Fruit fly (Drosophila melanogaster) whole organism, embryonic: Measurements from ENCODE around the gene CG43850.
A peak's percentile ranks its signal among the peaks of the same experiment; 100 is the strongest.

Experiments used
- B-H2 ChIP-seq: fragments of 200-800 bp; sonication (Bioruptor generic); optimal IDR thresholded peaks from 2 replicates; lab custom pipeline; 2018; ENCODE audit warnings: missing biosample characterization, mild to moderate bottlenecking, missing genetic modification characterization
- CG10366 ChIP-seq: fragments of 200-800 bp; sonication (Bioruptor generic); IDR thresholded peaks from 2 replicates; pipeline ENCODE4 v1.3.6; 2022; ENCODE audit warnings: missing biosample characterization, missing genetic modification characterization
- CG11695 ChIP-seq: fragments of 200-800 bp; sonication (Bioruptor generic); IDR thresholded peaks from 3 replicates; pipeline ENCODE4 v1.3.6; 2022; ENCODE audit warnings: missing biosample characterization, missing genetic modification characterization
- CG12391 ChIP-seq: fragments of 200-800 bp; sonication (Bioruptor generic); optimal IDR thresholded peaks from 3 replicates; lab custom pipeline; 2018; ENCODE audit warnings: missing biosample characterization, mild to moderate bottlenecking, missing genetic modification characterization, moderate library complexity
- CG13123 ChIP-seq: fragments of 200-800 bp; sonication (Bioruptor generic); optimal IDR thresholded peaks from 2 replicates; lab custom pipeline; 2016; ENCODE audit warnings: missing biosample characterization, missing genetic modification characterization
- CG1603 ChIP-seq: fragments of 200-800 bp; sonication (Bioruptor generic); optimal IDR thresholded peaks from 2 replicates; lab custom pipeline; 2019; ENCODE audit warnings: missing biosample characterization, mild to moderate bottlenecking, missing genetic modification characterization, moderate library complexity
- CG16863 ChIP-seq: fragments of 200-800 bp; sonication (Bioruptor generic); optimal IDR thresholded peaks from 3 replicates; lab custom pipeline; 2016; ENCODE audit warnings: missing biosample characterization, missing genetic modification characterization
- CG17568 ChIP-seq: fragments of 200-800 bp; sonication (Bioruptor generic); optimal IDR thresholded peaks from 2 replicates; lab custom pipeline; 2018; ENCODE audit warnings: missing biosample characterization, mild to moderate bottlenecking, missing genetic modification characterization, moderate library complexity
- CG17612 ChIP-seq: fragments of 200-800 bp; sonication (Bioruptor generic); IDR thresholded peaks from 2 replicates; pipeline ENCODE4 v1.3.6; 2022; ENCODE audit warnings: missing biosample characterization, missing genetic modification characterization
- CG17829 ChIP-seq: fragments of 200-800 bp; optimal IDR thresholded peaks from 2 replicates; lab custom pipeline; 2019; ENCODE audit warnings: missing biosample characterization, mild to moderate bottlenecking, missing genetic modification characterization, moderate library complexity
- CG2199 ChIP-seq: fragments of 200-800 bp; sonication (Bioruptor generic); IDR thresholded peaks from 3 replicates; pipeline ENCODE4 v1.3.6; 2022; ENCODE audit warnings: missing biosample characterization, missing genetic modification characterization
- CG31388 ChIP-seq: fragments of 200-800 bp; sonication (Bioruptor generic); optimal IDR thresholded peaks from 2 replicates; lab custom pipeline; 2016; ENCODE audit warnings: missing biosample characterization, missing genetic modification characterization
- CG3407 ChIP-seq: fragments of 200-800 bp; sonication (Bioruptor generic); optimal IDR thresholded peaks from 2 replicates; lab custom pipeline; 2018; ENCODE audit warnings: missing biosample characterization, mild to moderate bottlenecking, missing genetic modification characterization
- CG34376 ChIP-seq: fragments of 200-800 bp; sonication (Bioruptor generic); optimal IDR thresholded peaks from 2 replicates; lab custom pipeline; 2018; ENCODE audit warnings: missing biosample characterization, mild to moderate bottlenecking, missing genetic modification characterization
- CG4707 ChIP-seq: fragments of 200-800 bp; sonication (Bioruptor generic); optimal IDR thresholded peaks from 2 replicates; lab custom pipeline; 2018; ENCODE audit warnings: missing biosample characterization, mild to moderate bottlenecking, missing genetic modification characterization, moderate library complexity
- CG6175 ChIP-seq: fragments of 200-800 bp; sonication (Bioruptor generic); IDR thresholded peaks from 3 replicates; pipeline ENCODE4 v1.3.6; 2022; ENCODE audit warnings: missing biosample characterization, missing genetic modification characterization
- CG7372 ChIP-seq: fragments of 200-800 bp; sonication (Bioruptor generic); IDR thresholded peaks from 2 replicates; pipeline ENCODE4 v1.3.6; 2022; ENCODE audit warnings: missing biosample characterization, missing genetic modification characterization
- CG9215 ChIP-seq: fragments of 200-800 bp; sonication (Bioruptor generic); IDR thresholded peaks from 2 replicates; pipeline ENCODE4 v1.3.6; 2022; ENCODE audit warnings: missing biosample characterization, missing genetic modification characterization
- D19A ChIP-seq: fragments of 200-800 bp; optimal IDR thresholded peaks from 3 replicates; lab custom pipeline; 2019; ENCODE audit warnings: missing biosample characterization, mild to moderate bottlenecking, missing genetic modification characterization, moderate library complexity
- Dll ChIP-seq: fragments of 200-800 bp; sonication (Bioruptor generic); IDR thresholded peaks from 4 replicates; pipeline ENCODE4 v1.3.6; 2022; ENCODE audit warnings: missing biosample characterization, missing genetic modification characterization; ENCODE audit not compliant: partially characterized antibody
- Hand ChIP-seq: fragments of 200-800 bp; sonication (Bioruptor generic); optimal IDR thresholded peaks from 2 replicates; lab custom pipeline; 2017; ENCODE audit warnings: mild to moderate bottlenecking, missing biosample characterization, missing genetic modification reagents, missing genetic modification characterization
- Hr39 ChIP-seq: fragments of >200 bp; optimal IDR thresholded peaks from 2 replicates; lab custom pipeline; 2017
- Hr51 ChIP-seq, 2 experiments: fragments of 200-800 bp; sonication (Bioruptor generic); optimal IDR thresholded peaks; 2 replicates in 1 of 2; 3 replicates in 1 of 2; lab custom pipeline; 2016 to 2018; ENCODE audit warnings: missing biosample characterization in 2 of 2, missing genetic modification characterization in 2 of 2, mild to moderate bottlenecking in 1 of 2, moderate library complexity in 1 of 2
- Hr78 ChIP-seq, 2 experiments: fragments of 200-800 bp in 1 of 2; fragments of >200 bp in 1 of 2; sonication (Bioruptor generic) in 1 of 2; optimal IDR thresholded peaks; 2 replicates each; lab custom pipeline; 2017 to 2019; ENCODE audit warnings: missing biosample characterization in 2 of 2, missing genetic modification characterization in 2 of 2, mild to moderate bottlenecking in 1 of 2, moderate library complexity in 1 of 2
- Meics ChIP-seq: fragments of 200-800 bp; sonication (Bioruptor generic); optimal IDR thresholded peaks from 2 replicates; lab custom pipeline; 2017; ENCODE audit warnings: missing biosample characterization, mild to moderate bottlenecking, missing genetic modification characterization
- NC2α ChIP-seq: fragments of 200-800 bp; sonication (Bioruptor generic); optimal IDR thresholded peaks from 2 replicates; lab custom pipeline; 2016; ENCODE audit warnings: missing biosample characterization, missing genetic modification characterization
- NC2β ChIP-seq: fragments of 200-800 bp; sonication (Bioruptor generic); optimal IDR thresholded peaks from 2 replicates; lab custom pipeline; 2016; ENCODE audit warnings: missing biosample characterization, missing genetic modification characterization
- Optix ChIP-seq: fragments of 200-800 bp; sonication (Bioruptor generic); IDR thresholded peaks from 3 replicates; pipeline ENCODE4 v1.3.6; 2022; ENCODE audit warnings: missing biosample characterization, missing genetic modification characterization
- Ssrp ChIP-seq: fragments of 200-800 bp; sonication (Bioruptor generic); optimal IDR thresholded peaks from 2 replicates; lab custom pipeline; 2018; ENCODE audit warnings: missing biosample characterization, mild to moderate bottlenecking, missing genetic modification characterization, moderate library complexity
- ara ChIP-seq: fragments of 200-800 bp; sonication (Bioruptor generic); IDR thresholded peaks from 2 replicates; pipeline ENCODE4 v1.3.6; 2022; ENCODE audit warnings: missing biosample characterization, missing genetic modification characterization
- ato ChIP-seq: fragments of 200-800 bp; sonication (Bioruptor generic); IDR thresholded peaks from 2 replicates; pipeline ENCODE4 v1.3.6; 2022; ENCODE audit warnings: missing biosample characterization, missing genetic modification characterization; ENCODE audit not compliant: partially characterized antibody
- cato ChIP-seq: fragments of 200-800 bp; sonication (Bioruptor generic); optimal IDR thresholded peaks from 2 replicates; lab custom pipeline; 2016; ENCODE audit warnings: missing biosample characterization, missing genetic modification characterization, borderline replicate concordance
- dm ChIP-seq: fragments of 200-800 bp; sonication (Bioruptor generic); optimal IDR thresholded peaks from 3 replicates; lab custom pipeline; 2016; ENCODE audit warnings: missing biosample characterization, missing genetic modification characterization
- ems ChIP-seq: fragments of 200-800 bp; sonication (Bioruptor generic); optimal IDR thresholded peaks from 3 replicates; lab custom pipeline; 2016; ENCODE audit warnings: missing biosample characterization, missing genetic modification characterization
- fd64A ChIP-seq: fragments of 200-800 bp; sonication (Bioruptor generic); optimal IDR thresholded peaks from 3 replicates; lab custom pipeline; 2018; ENCODE audit warnings: missing biosample characterization, mild to moderate bottlenecking, missing genetic modification characterization
- fd96Cb ChIP-seq: fragments of 200-800 bp; sonication (Bioruptor generic); optimal IDR thresholded peaks from 2 replicates; lab custom pipeline; 2018; ENCODE audit warnings: missing biosample characterization, mild to moderate bottlenecking, missing genetic modification characterization, moderate library complexity
- fru ChIP-seq: fragments of >200 bp; optimal IDR thresholded peaks from 2 replicates; lab custom pipeline; 2017
- jigr1 ChIP-seq: fragments of 200-800 bp; sonication (Bioruptor generic); IDR thresholded peaks from 3 replicates; pipeline ENCODE4 v1.3.6; 2022; ENCODE audit warnings: missing biosample characterization, missing genetic modification characterization
- maf-S ChIP-seq: fragments of 200-800 bp; sonication (Bioruptor generic); optimal IDR thresholded peaks from 2 replicates; lab custom pipeline; 2016; ENCODE audit warnings: missing biosample characterization, missing genetic modification characterization
- nerfin-2 ChIP-seq: fragments of 200-800 bp; sonication (Bioruptor generic); IDR thresholded peaks from 2 replicates; pipeline ENCODE4 v1.3.6; 2022; ENCODE audit warnings: missing biosample characterization, missing genetic modification characterization; ENCODE audit not compliant: partially characterized antibody
- nom ChIP-seq: fragments of 200-800 bp; sonication (Bioruptor generic); optimal IDR thresholded peaks from 2 replicates; lab custom pipeline; 2017; ENCODE audit warnings: missing biosample characterization, missing genetic modification characterization, mild to moderate bottlenecking, moderate library complexity, missing genetic modification reagents
- pb ChIP-seq: fragments of 200-800 bp; sonication (Bioruptor generic); optimal IDR thresholded peaks from 3 replicates; lab custom pipeline; 2016; ENCODE audit warnings: missing biosample characterization, missing genetic modification characterization
- phol ChIP-seq: fragments of 200-800 bp; sonication (Bioruptor generic); optimal IDR thresholded peaks from 3 replicates; lab custom pipeline; 2018; ENCODE audit warnings: missing biosample characterization, mild to moderate bottlenecking, missing genetic modification characterization, moderate library complexity
- sim ChIP-seq: fragments of 200-800 bp; sonication (Bioruptor generic); IDR thresholded peaks from 2 replicates; pipeline ENCODE4 v1.3.6; 2022; ENCODE audit warnings: missing biosample characterization, missing genetic modification characterization
- slbo ChIP-seq: fragments of 200-800 bp; sonication (Bioruptor generic); IDR thresholded peaks from 2 replicates; pipeline ENCODE4 v1.3.6; 2022; ENCODE audit warnings: missing biosample characterization, missing genetic modification characterization
- slou ChIP-seq: fragments of 200-800 bp; sonication (Bioruptor generic); optimal IDR thresholded peaks from 3 replicates; lab custom pipeline; 2016; ENCODE audit warnings: missing biosample characterization, missing genetic modification characterization
- sqz ChIP-seq: fragments of 200-800 bp; sonication (Bioruptor generic); optimal IDR thresholded peaks from 3 replicates; lab custom pipeline; 2018; ENCODE audit warnings: missing biosample characterization, mild to moderate bottlenecking, missing genetic modification characterization
- sug ChIP-seq: fragments of 200-800 bp; optimal IDR thresholded peaks from 2 replicates; lab custom pipeline; 2019; ENCODE audit warnings: missing biosample characterization, mild to moderate bottlenecking, missing genetic modification characterization, moderate library complexity
- tin ChIP-seq: fragments of 200-800 bp; sonication (Bioruptor generic); optimal IDR thresholded peaks from 3 replicates; lab custom pipeline; 2016; ENCODE audit warnings: missing biosample characterization, missing genetic modification characterization
- unc-4 ChIP-seq: fragments of 200-800 bp; sonication (Bioruptor generic); IDR thresholded peaks from 2 replicates; pipeline ENCODE4 v1.3.6; 2022; ENCODE audit warnings: missing biosample characterization, missing genetic modification characterization; ENCODE audit not compliant: partially characterized antibody
- vnd ChIP-seq: fragments of 200-800 bp; sonication (Bioruptor generic); IDR thresholded peaks from 3 replicates; pipeline ENCODE4 v1.3.6; 2022; ENCODE audit warnings: missing biosample characterization, missing genetic modification characterization; ENCODE audit not compliant: partially characterized antibody

CG43850 gene

DNA sequence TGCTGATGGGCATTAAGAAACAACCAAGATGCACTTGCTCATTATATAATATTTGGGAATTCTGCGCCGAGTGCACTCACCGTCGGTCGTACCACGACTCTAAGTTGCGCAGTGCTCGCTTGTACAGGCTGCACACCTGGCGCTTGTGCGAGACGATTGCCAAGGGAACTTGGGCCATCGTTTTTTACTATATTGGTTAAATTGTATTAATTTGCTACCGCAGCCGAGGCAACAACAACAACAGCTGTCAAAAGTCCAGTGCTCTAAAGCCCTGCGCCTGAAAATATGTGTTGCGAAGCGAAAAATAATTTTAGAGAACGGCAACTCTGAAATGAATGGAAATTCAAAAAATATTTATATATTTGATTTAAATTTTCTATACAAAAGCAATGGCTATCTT, 44.5 kb upstream of the CG43850 start, which contains the start of gene ND-B22 (continued):
- TF ChIP-seq CG34376 (GFP tag; lab: Kevin White, UChicago) (peak; percentile 33), slou (peak; percentile 4), NC2β (GFP tag; lab: Kevin White, UChicago) (peak; percentile 17), NC2α (GFP tag; lab: Kevin White, UChicago) (no peak), CG11695 (GFP tag; lab: Robert Waterston, UW) (no peak), Meics (GFP tag; lab: Kevin White, UChicago) (peak; percentile 36), CG16863 (GFP tag; lab: Kevin White, UChicago) (no peak), slbo (GFP tag; lab: Robert Waterston, UW) (peak; percentile 69), CG10366 (GFP tag; lab: Robert Waterston, UW) (no peak), dm (GFP tag; lab: Kevin White, UChicago) (no peak), CG13123 (GFP tag; lab: Kevin White, UChicago) (no peak), fd64A (GFP tag; lab: Kevin White, UChicago) (no peak), nerfin-2 (GFP tag; lab: Robert Waterston, UW) (no peak), ems (peak; percentile 26), CG6175 (GFP tag; lab: Robert Waterston, UW) (no peak), CG17829 (tag; lab: Kevin White, UChicago) (peak; percentile 31), phol (tag; lab: Kevin White, UChicago) (peak; percentile 46), maf-S (GFP tag; lab: Kevin White, UChicago) (no peak), ara (GFP tag; lab: Robert Waterston, UW) (peak; percentile 35; the same call in 1 of the 2 replicates), jigr1 (GFP tag; lab: Robert Waterston, UW) (no peak), CG17568 (GFP tag; lab: Kevin White, UChicago) (no peak), sug (tag; lab: Kevin White, UChicago) (peak; percentile 53), CG31388 (GFP tag; lab: Kevin White, UChicago) (no peak), CG1603 (tag; lab: Kevin White, UChicago) (peak; percentile 46), Optix (GFP tag; lab: Robert Waterston, UW) (no peak), Ssrp (peak; percentile 6), vnd (no peak), sqz (GFP tag; lab: Kevin White, UChicago) (no peak), nom (GFP tag; lab: Kevin White, UChicago) (peak; percentile 37), unc-4 (GFP tag; lab: Robert Waterston, UW) (no peak), fd96Cb (no peak), CG3407 (peak; percentile 26), cato (GFP tag; lab: Kevin White, UChicago) (no peak), fru (no peak), CG9215 (no peak), Hr39 (lab: Kevin White, UChicago) (no peak), Hand (GFP tag; lab: Kevin White, UChicago) (no peak), ato (no peak; the same call in 1 of the 2 replicates), sim (GFP tag; lab: Robert Waterston, UW) (no peak), B-H2 (GFP tag; lab: Kevin White, UChicago) (peak; percentile 88), Hr78 (GFP tag; optimal IDR thresholded peaks at IDR 0.05; lab: Kevin White, UChicago) (no peak), CG2199 (GFP tag; lab: Robert Waterston, UW) (no peak), tin (GFP tag; lab: Kevin White, UChicago) (peak; percentile 46), CG4707 (GFP tag; lab: Kevin White, UChicago) (no peak), D19A (tag; lab: Kevin White, UChicago) (peak; percentile 27), pb (GFP tag; lab: Kevin White, UChicago) (no peak), CG7372 (GFP tag; lab: Robert Waterston, UW) (no peak), CG17612 (GFP tag; lab: Robert Waterston, UW) (no peak), CG12391 (peak; percentile 18), Dll (peak; percentile 37; the same call in 1 of the 4 replicates), Hr51 (GFP tag; optimal IDR thresholded peaks at IDR 0.05; lab: Kevin White, UChicago) (peak in 1 of 2 experiments; percentile 5)
